Fruit fly (Drosophila melanogaster) whole organism, prepupa: Measurements from ENCODE around the gene HGTX.

Experiments
- Blimp-1 ChIP-seq: fragments of 200-800 bp; sonication (Bioruptor generic); optimal IDR thresholded peaks from 3 replicates; lab custom pipeline; 2017; ENCODE audit warnings: missing biosample characterization, missing genetic modification characterization, mild to moderate bottlenecking, moderate library complexity, missing genetic modification reagents
- CG10631 ChIP-seq: fragments of 200-800 bp; sonication (Bioruptor generic); optimal IDR thresholded peaks from 2 replicates; lab custom pipeline; 2016; ENCODE audit warnings: missing biosample characterization, missing genetic modification characterization
- CG10669 ChIP-seq: fragments of 200-800 bp; sonication (Bioruptor generic); optimal IDR thresholded peaks from 3 replicates; lab custom pipeline; 2018; ENCODE audit warnings: missing biosample characterization, mild to moderate bottlenecking, missing genetic modification characterization, moderate library complexity
- CG11294 ChIP-seq: fragments of 200-800 bp; sonication (Bioruptor generic); IDR thresholded peaks from 2 replicates; pipeline ENCODE4 v1.3.6; 2022; ENCODE audit warnings: missing biosample characterization, missing genetic modification characterization
- CG11762 ChIP-seq: fragments of 200-800 bp; sonication (Bioruptor generic); optimal IDR thresholded peaks from 3 replicates; lab custom pipeline; 2016; ENCODE audit warnings: missing biosample characterization, missing genetic modification characterization; ENCODE audit not compliant: insufficient read depth
- CG11902 ChIP-seq: fragments of 200-800 bp; sonication (Bioruptor generic); optimal IDR thresholded peaks from 3 replicates; lab custom pipeline; 2016; ENCODE audit warnings: missing biosample characterization, missing genetic modification characterization
- CG15336 ChIP-seq: fragments of 200-800 bp; sonication (Bioruptor generic); IDR thresholded peaks from 2 replicates; pipeline ENCODE4 v1.3.6; 2022; ENCODE audit warnings: missing biosample characterization, missing genetic modification characterization
- CG16779 ChIP-seq: fragments of 200-800 bp; sonication (Bioruptor generic); optimal IDR thresholded peaks from 3 replicates; lab custom pipeline; 2017; ENCODE audit warnings: missing biosample characterization, mild to moderate bottlenecking, missing genetic modification characterization
- CG32006 ChIP-seq: fragments of 200-800 bp; sonication (Bioruptor generic); optimal IDR thresholded peaks from 3 replicates; lab custom pipeline; 2017; ENCODE audit warnings: missing biosample characterization, mild to moderate bottlenecking, missing genetic modification characterization
- CG4318 ChIP-seq: fragments of 200-800 bp; sonication (Bioruptor generic); optimal IDR thresholded peaks from 3 replicates; lab custom pipeline; 2017; ENCODE audit warnings: missing biosample characterization, mild to moderate bottlenecking, missing genetic modification characterization
- CG6163 ChIP-seq: fragments of 200-800 bp; sonication (Bioruptor generic); IDR thresholded peaks from 3 replicates; pipeline ENCODE4 v1.3.6; 2022; ENCODE audit warnings: missing biosample characterization, missing genetic modification characterization
- CG6276 ChIP-seq: fragments of 200-800 bp; sonication (Bioruptor generic); optimal IDR thresholded peaks from 2 replicates; lab custom pipeline; 2017; ENCODE audit warnings: missing biosample characterization, mild to moderate bottlenecking, missing genetic modification characterization
- CG6808 ChIP-seq: fragments of 200-800 bp; sonication (Bioruptor generic); optimal IDR thresholded peaks from 3 replicates; lab custom pipeline; 2017; ENCODE audit warnings: missing biosample characterization, missing genetic modification characterization, mild to moderate bottlenecking, moderate library complexity, missing genetic modification reagents
- CG6854 ChIP-seq: fragments of 200-800 bp; sonication (Bioruptor generic); optimal IDR thresholded peaks from 2 replicates; lab custom pipeline; 2017; ENCODE audit warnings: missing biosample characterization, mild to moderate bottlenecking, missing genetic modification characterization
- CG7368 ChIP-seq: fragments of 200-800 bp; sonication (Bioruptor generic); optimal IDR thresholded peaks from 3 replicates; lab custom pipeline; 2016; ENCODE audit warnings: missing biosample characterization, missing genetic modification characterization
- CG8119 ChIP-seq: fragments of 200-800 bp; sonication (Bioruptor generic); IDR thresholded peaks from 3 replicates; pipeline ENCODE4 v1.3.6; 2022; ENCODE audit warnings: missing biosample characterization, missing genetic modification characterization
- CG9139 ChIP-seq: fragments of 200-800 bp; sonication (Bioruptor generic); optimal IDR thresholded peaks from 3 replicates; lab custom pipeline; 2017; ENCODE audit warnings: missing biosample characterization, mild to moderate bottlenecking, missing genetic modification characterization
- Eip75B ChIP-seq: fragments of 200-800 bp; sonication (Bioruptor generic); optimal IDR thresholded peaks from 3 replicates; lab custom pipeline; 2016; ENCODE audit warnings: missing biosample characterization, missing genetic modification characterization
- Eip78C ChIP-seq: fragments of 200-800 bp; sonication (Bioruptor generic); peaks from one replicate; lab custom pipeline; 2016; ENCODE audit warnings: missing biosample characterization, missing genetic modification characterization
- Ets96B ChIP-seq: fragments of 200-800 bp; optimal IDR thresholded peaks from 2 replicates; lab custom pipeline; 2019; ENCODE audit warnings: missing biosample characterization, mild to moderate bottlenecking, missing genetic modification characterization, moderate library complexity
- Gug ChIP-seq: fragments of 200-800 bp; sonication (Bioruptor generic); IDR thresholded peaks from 2 replicates; pipeline ENCODE4 v1.3.6; 2022; ENCODE audit warnings: missing biosample characterization, missing genetic modification characterization
- Hr39 ChIP-seq: fragments of 200-800 bp; sonication (Bioruptor generic); optimal IDR thresholded peaks from 2 replicates; lab custom pipeline; 2016; ENCODE audit warnings: missing biosample characterization, missing genetic modification characterization
- Lpt ChIP-seq: fragments of 200-800 bp; sonication (Bioruptor generic); optimal IDR thresholded peaks from 3 replicates; lab custom pipeline; 2016; ENCODE audit warnings: missing biosample characterization, missing genetic modification characterization
- Met ChIP-seq: fragments of 200-800 bp; sonication (Bioruptor generic); optimal IDR thresholded peaks from 3 replicates; lab custom pipeline; 2016; ENCODE audit warnings: missing biosample characterization, missing genetic modification characterization
- Sox102F ChIP-seq: fragments of 200-800 bp; sonication (Bioruptor generic); optimal IDR thresholded peaks from 2 replicates; lab custom pipeline; 2016; ENCODE audit warnings: missing biosample characterization, mild to moderate bottlenecking, missing genetic modification characterization
- Sox14 ChIP-seq: fragments of 200-800 bp; sonication (Bioruptor generic); optimal IDR thresholded peaks from 3 replicates; lab custom pipeline; 2016; ENCODE audit warnings: missing biosample characterization, missing genetic modification characterization
- Sox15 ChIP-seq: fragments of 200-800 bp; sonication (Bioruptor generic); optimal IDR thresholded peaks from 3 replicates; lab custom pipeline; 2016; ENCODE audit warnings: missing biosample characterization, missing genetic modification characterization
- achi ChIP-seq: fragments of 200-800 bp; sonication (Bioruptor generic); optimal IDR thresholded peaks from 3 replicates; lab custom pipeline; 2016; ENCODE audit warnings: missing biosample characterization, missing genetic modification characterization
- cyc ChIP-seq: fragments of 200-800 bp; sonication (Bioruptor generic); optimal IDR thresholded peaks from 3 replicates; lab custom pipeline; 2016; ENCODE audit warnings: missing biosample characterization, missing genetic modification characterization
- dac ChIP-seq: fragments of 200-800 bp; sonication (Bioruptor generic); optimal IDR thresholded peaks from 2 replicates; lab custom pipeline; 2017; ENCODE audit warnings: missing biosample characterization, mild to moderate bottlenecking, missing genetic modification characterization
- dsx ChIP-seq: fragments of 200-800 bp; optimal IDR thresholded peaks from 3 replicates; lab custom pipeline; 2019; ENCODE audit warnings: missing biosample characterization, mild to moderate bottlenecking, missing genetic modification characterization, moderate library complexity; ENCODE audit not compliant: poor library complexity, severe bottlenecking
- eg ChIP-seq: fragments of 200-800 bp; sonication (Bioruptor generic); IDR thresholded peaks from 3 replicates; pipeline ENCODE4 v1.3.6; 2022; ENCODE audit warnings: missing biosample characterization, missing genetic modification characterization
- esn ChIP-seq: fragments of 200-800 bp; sonication (Bioruptor generic); optimal IDR thresholded peaks from 2 replicates; lab custom pipeline; 2016; ENCODE audit warnings: missing biosample characterization, mild to moderate bottlenecking, missing genetic modification characterization, moderate library complexity
- fd85E ChIP-seq: fragments of 200-800 bp; sonication (Bioruptor generic); optimal IDR thresholded peaks from 3 replicates; lab custom pipeline; 2016; ENCODE audit warnings: missing biosample characterization, missing genetic modification characterization
- fkh ChIP-seq: fragments of 200-800 bp; sonication (Bioruptor generic); optimal IDR thresholded peaks from 3 replicates; lab custom pipeline; 2017; ENCODE audit warnings: missing biosample characterization, mild to moderate bottlenecking, missing genetic modification characterization, moderate library complexity
- pdm3 ChIP-seq: fragments of 200-800 bp; sonication (Bioruptor generic); optimal IDR thresholded peaks from 3 replicates; lab custom pipeline; 2016; ENCODE audit warnings: missing biosample characterization, missing genetic modification characterization
- spab ChIP-seq: fragments of 200-800 bp; sonication (Bioruptor generic); optimal IDR thresholded peaks from 2 replicates; lab custom pipeline; 2017; ENCODE audit warnings: missing biosample characterization, mild to moderate bottlenecking, missing genetic modification characterization, missing genetic modification reagents
- ss ChIP-seq, 2 experiments: fragments of 200-800 bp; sonication (Bioruptor generic); optimal IDR thresholded peaks; 2 replicates in 1 of 2; 3 replicates in 1 of 2; lab custom pipeline; 2017 to 2018; ENCODE audit warnings: mild to moderate bottlenecking in 2 of 2, missing biosample characterization in 2 of 2, missing genetic modification characterization in 2 of 2, moderate library complexity in 1 of 2
- svp ChIP-seq: fragments of 200-800 bp; sonication (Bioruptor generic); peaks from one replicate; lab custom pipeline; 2016; ENCODE audit warnings: missing biosample characterization, missing genetic modification characterization
- vri ChIP-seq: fragments of 200-800 bp; sonication (Bioruptor generic); optimal IDR thresholded peaks from 3 replicates; lab custom pipeline; 2016; ENCODE audit warnings: missing biosample characterization, mild to moderate bottlenecking, missing genetic modification characterization

HGTX gene

DNA sequence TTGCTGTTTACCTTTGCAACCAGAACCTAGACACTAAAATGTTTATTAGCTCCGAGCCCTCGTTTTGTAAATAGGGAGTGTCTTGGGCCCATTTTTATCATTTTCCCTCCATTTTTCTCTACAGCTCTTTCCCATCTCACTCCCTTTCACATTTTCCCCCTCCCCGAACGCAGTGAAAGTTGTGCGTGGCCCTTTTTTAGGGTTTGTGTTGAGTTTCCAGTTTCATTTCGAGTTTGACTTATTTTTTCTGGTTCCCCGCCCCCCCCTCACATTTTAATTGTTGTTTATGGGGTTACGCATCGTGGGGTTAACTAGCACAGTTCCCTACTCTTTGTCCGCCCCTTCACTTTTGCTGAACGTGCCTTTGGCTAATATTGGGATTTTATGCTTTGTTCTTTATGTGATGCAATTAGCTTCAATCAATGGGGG lies 26.2 kb upstream of the HGTX start:
- no peak for TF ChIP-seq CG4318 (GFP tag; lab: Kevin White, UChicago)
- TF ChIP-seq CG8119 (GFP tag; lab: Robert Waterston, UW), result no peak
- peak; percentile 36 for TF ChIP-seq Blimp-1
- TF ChIP-seq Sox15, result no peak
- TF ChIP-seq, all 60 proteins: peak for 1

DNA sequence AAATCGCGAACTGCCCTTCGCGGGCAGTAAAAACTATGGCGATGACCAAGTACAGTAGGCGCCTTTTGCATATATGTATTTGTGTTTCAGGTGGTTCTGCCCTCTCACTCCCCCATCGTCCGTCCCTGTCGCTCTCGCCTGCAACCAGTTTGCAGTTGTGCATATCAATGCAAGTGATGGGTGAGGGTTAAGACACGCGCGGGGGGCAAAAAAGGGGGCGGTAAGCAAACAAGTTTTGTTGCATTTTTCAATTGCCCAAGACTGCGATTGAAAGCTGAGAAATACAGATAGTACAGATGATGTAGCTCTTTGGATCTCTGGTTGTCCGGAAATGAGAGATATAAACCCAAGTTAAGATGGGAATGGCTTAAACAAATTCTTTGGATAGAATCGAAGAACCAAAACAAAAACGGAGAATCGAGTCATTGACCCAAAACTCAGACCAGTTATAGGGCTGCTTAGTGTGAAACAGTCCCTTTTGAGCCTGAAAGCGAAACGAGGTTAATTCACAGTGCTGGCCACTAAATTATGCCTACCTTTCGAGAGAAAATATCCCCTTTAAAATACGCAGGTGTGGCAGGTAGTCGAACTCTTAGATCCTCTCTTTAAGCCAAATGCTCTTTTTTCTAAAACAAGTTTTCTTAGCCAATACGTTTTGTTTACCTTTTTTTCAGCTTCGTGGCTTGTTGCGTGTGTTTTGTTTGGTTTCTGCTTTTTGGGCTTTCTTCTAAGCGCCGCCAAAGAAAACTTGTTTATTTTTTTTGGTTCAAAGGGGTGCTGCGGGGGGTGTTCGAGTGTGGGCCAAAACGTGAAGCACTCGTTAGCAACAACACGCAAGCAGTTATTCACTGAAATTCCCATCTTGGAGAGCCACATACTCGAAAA lies 25.3 kb upstream of the HGTX start:
- no peak for TF ChIP-seq CG11762 (GFP tag; lab: Kevin White, UChicago)
- TF ChIP-seq Ets96B (tag; lab: Kevin White, UChicago), result peak; percentile 20
- TF ChIP-seq Sox14 (GFP tag; lab: Kevin White, UChicago), result no peak
- TF ChIP-seq CG16779 (tag; lab: Kevin White, UChicago), result peak; percentile 9
- TF ChIP-seq CG15336 (GFP tag; lab: Robert Waterston, UW), result peak; percentile 70; the same call in 1 of the 2 replicates
- peak; percentile 57 for TF ChIP-seq CG6163 (GFP tag; lab: Robert Waterston, UW)
- TF ChIP-seq esn (GFP tag; lab: Kevin White, UChicago), result peak; percentile 17
- TF ChIP-seq CG11902 (GFP tag; lab: Kevin White, UChicago), result no peak
- TF ChIP-seq Lpt (GFP tag; lab: Kevin White, UChicago), result peak; percentile 43
- TF ChIP-seq CG10631 (GFP tag; lab: Kevin White, UChicago), result no peak
- peak; percentile 12 for TF ChIP-seq dac (GFP tag; lab: Kevin White, UChicago)
- TF ChIP-seq pdm3 (GFP tag; lab: Kevin White, UChicago), result no peak
- TF ChIP-seq CG7368 (GFP tag; lab: Kevin White, UChicago), result no peak
- no peak for TF ChIP-seq CG10669 (GFP tag; lab: Kevin White, UChicago)
- TF ChIP-seq CG11294 (GFP tag; lab: Robert Waterston, UW), result peak; percentile 6; the same call in 1 of the 2 replicates
- no peak for TF ChIP-seq svp (GFP tag; lab: Kevin White, UChicago)
- TF ChIP-seq fkh (GFP tag; lab: Kevin White, UChicago), result peak; percentile 83
- peak; percentile 39 for TF ChIP-seq Eip78C (GFP tag; lab: Kevin White, UChicago)
- peak; percentile 43; the same call in 1 of the 3 replicates for TF ChIP-seq CG8119 (GFP tag; lab: Robert Waterston, UW)
- peak; percentile 52 for TF ChIP-seq CG6808
- peak; percentile 84 for TF ChIP-seq Eip75B (GFP tag; lab: Kevin White, UChicago)
- peak; percentile 78 for TF ChIP-seq Blimp-1
- TF ChIP-seq CG9139 (GFP tag; lab: Kevin White, UChicago), result peak; percentile 26
- TF ChIP-seq Gug (GFP tag; lab: Robert Waterston, UW), result no peak
- TF ChIP-seq spab, result no peak
- peak; percentile 57 to 93 for TF ChIP-seq ss (GFP tag; optimal IDR thresholded peaks at IDR 0.05; lab: Kevin White, UChicago)
- TF ChIP-seq vri (GFP tag; lab: Kevin White, UChicago), result peak; percentile 42
- peak; percentile 34 for TF ChIP-seq dsx (GFP tag; lab: Kevin White, UChicago)
- peak; percentile 21 for TF ChIP-seq CG6854
- TF ChIP-seq CG6276 (GFP tag; lab: Kevin White, UChicago), result peak; percentile 53
- no peak for TF ChIP-seq CG32006
- no peak for TF ChIP-seq Hr39
- no peak for TF ChIP-seq fd85E (GFP tag; lab: Kevin White, UChicago)
- peak; percentile 39 for TF ChIP-seq Sox102F (GFP tag; lab: Kevin White, UChicago)
- no peak for TF ChIP-seq cyc
- peak; percentile 66; the same call in 1 of the 3 replicates for TF ChIP-seq eg (GFP tag; lab: Robert Waterston, UW)
- no peak for TF ChIP-seq achi (GFP tag; lab: Kevin White, UChicago)
- peak; percentile 3 for TF ChIP-seq Met
